1 fruit fly cellular context compared by ENCODE assay signal in genomic region chr3R:21188540-21189276, dm6.
TF ChIP-seq lines count a peak whose summit lies in the region.

No protein-coding gene starts in this region.

TF ChIP-seq in whole organism, embryonic, 481 proteins besides CTCF, POLR2A, EP300 and RAD21 (continued from another document):
- no peak for TF ChIP-seq Hr39 (optimal IDR thresholded peaks at IDR 0.05; lab: Kevin White, UChicago)
- no peak for TF ChIP-seq CG7372 (GFP tag; IDR thresholded peaks at IDR 0.05; lab: Robert Waterston, UW)
- TF ChIP-seq bcd (GFP tag; optimal IDR thresholded peaks at IDR 0.05; lab: Kevin White, UChicago): no peak
- no peak for TF ChIP-seq Sin3A (optimal IDR thresholded peaks at IDR 0.05; lab: Kevin White, UChicago)
- no peak for TF ChIP-seq CG8478 (optimal IDR thresholded peaks at IDR 0.05; lab: Kevin White, UChicago)
- no peak for TF ChIP-seq CG14667 (GFP tag; IDR thresholded peaks at IDR 0.05; lab: Robert Waterston, UW)
- TF ChIP-seq Dll (GFP tag; IDR thresholded peaks at IDR 0.05; lab: Robert Waterston, UW; ENCODE audit: partially characterized antibody): no peak; the same call in 3 of the 4 replicates
- no peak for TF ChIP-seq CG5245 (GFP tag; optimal IDR thresholded peaks at IDR 0.05; lab: Kevin White, UChicago)
- TF ChIP-seq lilli (GFP tag; optimal IDR thresholded peaks at IDR 0.05; lab: Kevin White, UChicago): no peak
- no peak for TF ChIP-seq Gug (GFP tag; IDR thresholded peaks at IDR 0.05; lab: Robert Waterston, UW)
- no peak for TF ChIP-seq CG18262 (tag; optimal IDR thresholded peaks at IDR 0.05; lab: Kevin White, UChicago)
- TF ChIP-seq nerfin-2 (GFP tag; IDR thresholded peaks at IDR 0.05; lab: Robert Waterston, UW; ENCODE audit: partially characterized antibody): peak; percentile 18; the same call in 1 of the 2 replicates
- peak; percentile 74 for TF ChIP-seq caup (GFP tag; optimal IDR thresholded peaks at IDR 0.05; lab: Kevin White, UChicago; ENCODE audit: severe bottlenecking)
- peak; percentile 13 for TF ChIP-seq CG7745 (tag; optimal IDR thresholded peaks at IDR 0.05; lab: Kevin White, UChicago)
- TF ChIP-seq al (GFP tag; IDR thresholded peaks at IDR 0.05; lab: Robert Waterston, UW): no peak
- no peak; the same call in 1 of the 2 replicates for TF ChIP-seq ato (GFP tag; IDR thresholded peaks at IDR 0.05; lab: Robert Waterston, UW; ENCODE audit: partially characterized antibody)
- no peak for TF ChIP-seq CG4617 (GFP tag; optimal IDR thresholded peaks at IDR 0.05; lab: Kevin White, UChicago; ENCODE audit: borderline replicate concordance)
- TF ChIP-seq Dp (GFP tag; optimal IDR thresholded peaks at IDR 0.05; lab: Kevin White, UChicago): peak; percentile 4
- 0 out of 2 replicates have a peak, but pooled peaks have one; percentile 32 for TF ChIP-seq gsb (GFP tag; IDR thresholded peaks at IDR 0.05; lab: Robert Waterston, UW)
- TF ChIP-seq usp (GFP tag; optimal IDR thresholded peaks at IDR 0.05; lab: Kevin White, UChicago): no peak
- TF ChIP-seq Meics (GFP tag; optimal IDR thresholded peaks at IDR 0.05; lab: Kevin White, UChicago): peak; percentile 2
- TF ChIP-seq gro (GFP tag; optimal IDR thresholded peaks at IDR 0.05; lab: Kevin White, UChicago): peak; percentile 82
- TF ChIP-seq tap (tag; optimal IDR thresholded peaks at IDR 0.05; lab: Kevin White, UChicago): peak; percentile 11
- no peak for TF ChIP-seq Sox100B (GFP tag; optimal IDR thresholded peaks at IDR 0.05; lab: Kevin White, UChicago)
- TF ChIP-seq CG3838 (GFP tag; optimal IDR thresholded peaks at IDR 0.05; lab: Kevin White, UChicago): no peak
- TF ChIP-seq z (GFP tag; IDR thresholded peaks at IDR 0.05; lab: Robert Waterston, UW): 0 out of 3 replicates have a peak, but pooled peaks have one; percentile 22
- peak; percentile 18 for TF ChIP-seq NK7.1 (GFP tag; optimal IDR thresholded peaks at IDR 0.05; lab: Kevin White, UChicago)
- peak; percentile 98 for TF ChIP-seq Jarid2 (GFP tag; optimal IDR thresholded peaks at IDR 0.05; lab: Kevin White, UChicago)
- peak; percentile 95 for TF ChIP-seq Deaf1 (tag; optimal IDR thresholded peaks at IDR 0.05; lab: Kevin White, UChicago)
- no peak for TF ChIP-seq Usf (GFP tag; optimal IDR thresholded peaks at IDR 0.05; lab: Kevin White, UChicago)
- TF ChIP-seq CG17328 (GFP tag; IDR thresholded peaks at IDR 0.05; lab: Robert Waterston, UW): no peak
- peak; percentile 41 for TF ChIP-seq CG3163 (GFP tag; optimal IDR thresholded peaks at IDR 0.05; lab: Kevin White, UChicago)
- TF ChIP-seq tna (GFP tag; IDR thresholded peaks at IDR 0.05; lab: Robert Waterston, UW; ENCODE audit: partially characterized antibody): peak; percentile 56; the same call in 1 of the 2 replicates
- TF ChIP-seq CG3065 (GFP tag; optimal IDR thresholded peaks at IDR 0.05; lab: Kevin White, UChicago): no peak
- no peak for TF ChIP-seq fd3F (GFP tag; optimal IDR thresholded peaks at IDR 0.05; lab: Kevin White, UChicago)
- TF ChIP-seq B-H1 (GFP tag; IDR thresholded peaks at IDR 0.05; lab: Robert Waterston, UW): no peak
- no peak for TF ChIP-seq CG18764 (GFP tag; optimal IDR thresholded peaks at IDR 0.05; lab: Kevin White, UChicago)
- TF ChIP-seq CG9876 (GFP tag; optimal IDR thresholded peaks at IDR 0.05; lab: Kevin White, UChicago): no peak
- peak; percentile 26 for TF ChIP-seq MESR4 (GFP tag; optimal IDR thresholded peaks at IDR 0.05; lab: Kevin White, UChicago)
- TF ChIP-seq Mes4 (GFP tag; optimal IDR thresholded peaks at IDR 0.05; lab: Kevin White, UChicago): no peak
- no peak; the same call in 2 of the 3 replicates for TF ChIP-seq CG11695 (GFP tag; IDR thresholded peaks at IDR 0.05; lab: Robert Waterston, UW)
- TF ChIP-seq Adf1 (GFP tag; IDR thresholded peaks at IDR 0.05; lab: Robert Waterston, UW): peak; percentile 80
- peak; percentile 22 for TF ChIP-seq grn (GFP tag; optimal IDR thresholded peaks at IDR 0.05; lab: Kevin White, UChicago)
- no peak for TF ChIP-seq luna (GFP tag; optimal IDR thresholded peaks at IDR 0.05; lab: Kevin White, UChicago)
- TF ChIP-seq CG30403 (GFP tag; optimal IDR thresholded peaks at IDR 0.05; lab: Kevin White, UChicago): no peak
- TF ChIP-seq her (GFP tag; optimal IDR thresholded peaks at IDR 0.05; lab: Kevin White, UChicago): peak; percentile 66
- TF ChIP-seq vvl (GFP tag; IDR thresholded peaks at IDR 0.05; lab: Robert Waterston, UW): peak; percentile 75
- TF ChIP-seq CG17802 (tag; optimal IDR thresholded peaks at IDR 0.05; lab: Kevin White, UChicago): no peak
- TF ChIP-seq kah (GFP tag; optimal IDR thresholded peaks at IDR 0.05; lab: Kevin White, UChicago): peak; percentile 61
- TF ChIP-seq CG2199 (GFP tag; IDR thresholded peaks at IDR 0.05; lab: Robert Waterston, UW): peak; percentile 87
- no peak for TF ChIP-seq MBD-R2 (GFP tag; IDR thresholded peaks at IDR 0.05; lab: Robert Waterston, UW)
- TF ChIP-seq bsh (GFP tag; optimal IDR thresholded peaks at IDR 0.05; lab: Kevin White, UChicago): peak in 1 of 2 experiments; percentile 18
- TF ChIP-seq jigr1 (GFP tag; IDR thresholded peaks at IDR 0.05; lab: Robert Waterston, UW): no peak
- TF ChIP-seq hkb (optimal IDR thresholded peaks at IDR 0.05; lab: Kevin White, UChicago): no peak
- TF ChIP-seq hkb (GFP tag; IDR thresholded peaks at IDR 0.05; lab: Robert Waterston, UW): peak; percentile 61
- TF ChIP-seq CG15269 (tag; optimal IDR thresholded peaks at IDR 0.05; lab: Kevin White, UChicago): peak; percentile 11
- TF ChIP-seq run (tag; optimal IDR thresholded peaks at IDR 0.05; lab: Kevin White, UChicago): peak; percentile 18
- peak; percentile 73 for TF ChIP-seq MTF-1 (GFP tag; optimal IDR thresholded peaks at IDR 0.05; lab: Kevin White, UChicago; ENCODE audit: borderline replicate concordance)
- no peak for TF ChIP-seq CG18011 (GFP tag; optimal IDR thresholded peaks at IDR 0.05; lab: Kevin White, UChicago)
- no peak for TF ChIP-seq phol (tag; optimal IDR thresholded peaks at IDR 0.05; lab: Kevin White, UChicago)
- no peak for TF ChIP-seq kay (GFP tag; optimal IDR thresholded peaks at IDR 0.05; lab: Kevin White, UChicago)
- peak; percentile 3 for TF ChIP-seq CG10979 (tag; optimal IDR thresholded peaks at IDR 0.05; lab: Kevin White, UChicago)
- no peak for TF ChIP-seq NC2α (GFP tag; optimal IDR thresholded peaks at IDR 0.05; lab: Kevin White, UChicago)
- TF ChIP-seq az2 (GFP tag; optimal IDR thresholded peaks at IDR 0.05; lab: Kevin White, UChicago): no peak
- peak; percentile 88 for TF ChIP-seq CG34376 (GFP tag; optimal IDR thresholded peaks at IDR 0.05; lab: Kevin White, UChicago)
- peak; percentile 71 for TF ChIP-seq CG18599 (GFP tag; optimal IDR thresholded peaks at IDR 0.05; lab: Kevin White, UChicago)
- no peak for TF ChIP-seq Ptx1 (GFP tag; IDR thresholded peaks at IDR 0.05; lab: Robert Waterston, UW)
- peak; percentile 10 for TF ChIP-seq nerfin-1 (tag; optimal IDR thresholded peaks at IDR 0.05; lab: Kevin White, UChicago)
- TF ChIP-seq CG33213 (GFP tag; optimal IDR thresholded peaks at IDR 0.05; lab: Kevin White, UChicago): no peak
- TF ChIP-seq Oli (tag; optimal IDR thresholded peaks at IDR 0.05; lab: Kevin White, UChicago): no peak
- no peak for TF ChIP-seq pho (GFP tag; optimal IDR thresholded peaks at IDR 0.05; lab: Kevin White, UChicago)
- peak; percentile 66 for TF ChIP-seq Max (GFP tag; optimal IDR thresholded peaks at IDR 0.05; lab: Kevin White, UChicago)
- TF ChIP-seq HmgD (GFP tag; optimal IDR thresholded peaks at IDR 0.05; lab: Kevin White, UChicago): peak; percentile 68
- no peak for TF ChIP-seq CG31388 (GFP tag; optimal IDR thresholded peaks at IDR 0.05; lab: Kevin White, UChicago)
- peak; percentile 42 for TF ChIP-seq CG15514 (GFP tag; optimal IDR thresholded peaks at IDR 0.05; lab: Kevin White, UChicago)
- TF ChIP-seq CG34422 (GFP tag; IDR thresholded peaks at IDR 0.05; lab: Robert Waterston, UW): peak; percentile 90
- TF ChIP-seq cad (GFP tag; optimal IDR thresholded peaks at IDR 0.05; lab: Kevin White, UChicago): no peak
- no peak for TF ChIP-seq Dref (GFP tag; IDR thresholded peaks at IDR 0.05; lab: Robert Waterston, UW)
- no peak for TF ChIP-seq CG13123 (GFP tag; optimal IDR thresholded peaks at IDR 0.05; lab: Kevin White, UChicago)
- no peak for TF ChIP-seq sima (GFP tag; optimal IDR thresholded peaks at IDR 0.05; lab: Kevin White, UChicago)
- TF ChIP-seq abd-A (tag; optimal IDR thresholded peaks at IDR 0.05; lab: Kevin White, UChicago): peak; percentile 95
- no peak for TF ChIP-seq ham (GFP tag; IDR thresholded peaks at IDR 0.05; lab: Robert Waterston, UW)
- TF ChIP-seq CG4282 (GFP tag; optimal IDR thresholded peaks at IDR 0.05; lab: Kevin White, UChicago): peak; percentile 12
- TF ChIP-seq CG17612 (GFP tag; IDR thresholded peaks at IDR 0.05; lab: Robert Waterston, UW): no peak
- TF ChIP-seq CG6272 (GFP tag; IDR thresholded peaks at IDR 0.05; lab: Robert Waterston, UW): no peak
- TF ChIP-seq ab (GFP tag; optimal IDR thresholded peaks at IDR 0.05; lab: Kevin White, UChicago): peak; percentile 29
- TF ChIP-seq crol (GFP tag; IDR thresholded peaks at IDR 0.05; lab: Robert Waterston, UW): no peak
- TF ChIP-seq CG14050 (GFP tag; IDR thresholded peaks at IDR 0.05; lab: Robert Waterston, UW): no peak
- no peak for TF ChIP-seq bab2 (GFP tag; optimal IDR thresholded peaks at IDR 0.05; lab: Kevin White, UChicago)
- TF ChIP-seq bbx (GFP tag; IDR thresholded peaks at IDR 0.05; lab: Robert Waterston, UW; ENCODE audit: partially characterized antibody): peak; percentile 60; the same call in 1 of the 2 replicates
- TF ChIP-seq CG1792 (GFP tag; optimal IDR thresholded peaks at IDR 0.05; lab: Kevin White, UChicago): no peak
- TF ChIP-seq CG13424 (tag; optimal IDR thresholded peaks at IDR 0.05; lab: Kevin White, UChicago): no peak
- TF ChIP-seq Chrac-16 (GFP tag; optimal IDR thresholded peaks at IDR 0.05; lab: Kevin White, UChicago): no peak
- peak; percentile 46; the same call in 1 of the 2 replicates for TF ChIP-seq NFAT (GFP tag; IDR thresholded peaks at IDR 0.05; lab: Robert Waterston, UW)
- no peak for TF ChIP-seq CG9817 (tag; optimal IDR thresholded peaks at IDR 0.05; lab: Kevin White, UChicago)
- 0 out of 2 replicates have a peak, but pooled peaks have one; percentile 48 for TF ChIP-seq sna (GFP tag; IDR thresholded peaks at IDR 0.05; lab: Robert Waterston, UW; ENCODE audit: partially characterized antibody)
- no peak for TF ChIP-seq CG4730 (GFP tag; IDR thresholded peaks at IDR 0.05; lab: Robert Waterston, UW)
- peak; percentile 15 for TF ChIP-seq Hand (GFP tag; optimal IDR thresholded peaks at IDR 0.05; lab: Kevin White, UChicago)
- TF ChIP-seq CG8924 (tag; optimal IDR thresholded peaks at IDR 0.05; lab: Kevin White, UChicago): peak; percentile 76
- peak; percentile 61 for TF ChIP-seq Side (GFP tag; optimal IDR thresholded peaks at IDR 0.05; lab: Kevin White, UChicago)
- peak; percentile 64 for TF ChIP-seq pros (GFP tag; optimal IDR thresholded peaks at IDR 0.05; lab: Kevin White, UChicago)
- no peak for TF ChIP-seq gsb-n (tag; optimal IDR thresholded peaks at IDR 0.05; lab: Kevin White, UChicago)
- TF ChIP-seq CG2712 (tag; optimal IDR thresholded peaks at IDR 0.05; lab: Kevin White, UChicago): peak; percentile 31
- peak; percentile 63; the same call in 2 of the 3 replicates for TF ChIP-seq Dbx (GFP tag; IDR thresholded peaks at IDR 0.05; lab: Robert Waterston, UW)
- TF ChIP-seq CG17186 (GFP tag; optimal IDR thresholded peaks at IDR 0.05; lab: Kevin White, UChicago): no peak
- peak; percentile 26 for TF ChIP-seq ac (GFP tag; optimal IDR thresholded peaks at IDR 0.05; lab: Kevin White, UChicago)
- no peak for TF ChIP-seq CG4404 (GFP tag; IDR thresholded peaks at IDR 0.05; lab: Robert Waterston, UW)
- no peak for TF ChIP-seq CG4424 (GFP tag; optimal IDR thresholded peaks at IDR 0.05; lab: Kevin White, UChicago)
- no peak; the same call in 1 of the 2 replicates for TF ChIP-seq amos (GFP tag; IDR thresholded peaks at IDR 0.05; lab: Robert Waterston, UW; ENCODE audit: partially characterized antibody)
- TF ChIP-seq NfI (GFP tag; optimal IDR thresholded peaks at IDR 0.05; lab: Kevin White, UChicago): peak; percentile 29
- TF ChIP-seq CG7556 (GFP tag; optimal IDR thresholded peaks at IDR 0.05; lab: Kevin White, UChicago): no peak
- TF ChIP-seq Hr3 (GFP tag; optimal IDR thresholded peaks at IDR 0.05; lab: Kevin White, UChicago): no peak
- 0 out of 3 replicates have a peak, but pooled peaks have one; percentile 31 for TF ChIP-seq gce (GFP tag; IDR thresholded peaks at IDR 0.05; lab: Robert Waterston, UW)
- no peak for TF ChIP-seq yki (optimal IDR thresholded peaks at IDR 0.05; lab: Kevin White, UChicago)
- TF ChIP-seq otp (GFP tag; IDR thresholded peaks at IDR 0.05; lab: Robert Waterston, UW): peak; percentile 26; the same call in 1 of the 3 replicates
- no peak for TF ChIP-seq pum (GFP tag; optimal IDR thresholded peaks at IDR 0.05; lab: Kevin White, UChicago)
